Fruit fly (Drosophila melanogaster) whole organism, embryonic: Measurements from ENCODE around the gene CBP.

Source experiments
- Adf1 ChIP-seq: fragments of 200-800 bp; sonication (Bioruptor generic); IDR thresholded peaks from 2 replicates; pipeline ENCODE4 v1.3.6; 2022; ENCODE audit warnings: missing biosample characterization, missing genetic modification characterization
- Antp ChIP-seq: fragments of 200-800 bp; sonication (Bioruptor generic); optimal IDR thresholded peaks from 3 replicates; lab custom pipeline; 2016; ENCODE audit warnings: missing biosample characterization, missing genetic modification characterization
- CG1024 ChIP-seq: fragments of 200-800 bp; sonication (Bioruptor generic); IDR thresholded peaks from 2 replicates; pipeline ENCODE4 v1.3.6; 2022; ENCODE audit warnings: missing biosample characterization, missing genetic modification characterization
- CG10654 ChIP-seq: fragments of 200-800 bp; sonication (Bioruptor generic); optimal IDR thresholded peaks from 2 replicates; lab custom pipeline; 2016; ENCODE audit warnings: missing biosample characterization, missing genetic modification characterization
- CG12071 ChIP-seq: fragments of 200-800 bp; sonication (Bioruptor generic); optimal IDR thresholded peaks from 3 replicates; lab custom pipeline; 2018; ENCODE audit warnings: missing biosample characterization, mild to moderate bottlenecking, missing genetic modification characterization
- CG12299 ChIP-seq: fragments of 200-800 bp; sonication (Bioruptor generic); optimal IDR thresholded peaks from 2 replicates; lab custom pipeline; 2018; ENCODE audit warnings: missing biosample characterization, mild to moderate bottlenecking, missing genetic modification characterization
- CG12659 ChIP-seq: fragments of 200-800 bp; sonication (Bioruptor generic); optimal IDR thresholded peaks from 3 replicates; lab custom pipeline; 2017; ENCODE audit warnings: mild to moderate bottlenecking, missing biosample characterization, missing genetic modification reagents, missing genetic modification characterization
- CG13424 ChIP-seq: fragments of 200-800 bp; sonication (Bioruptor generic); optimal IDR thresholded peaks from 2 replicates; lab custom pipeline; 2019; ENCODE audit warnings: missing biosample characterization, mild to moderate bottlenecking, missing genetic modification characterization, moderate library complexity
- CG13894 ChIP-seq: fragments of 200-800 bp; sonication (Bioruptor generic); optimal IDR thresholded peaks from 3 replicates; lab custom pipeline; 2018; ENCODE audit warnings: missing biosample characterization, mild to moderate bottlenecking, missing genetic modification characterization, moderate library complexity
- CG15269 ChIP-seq: fragments of 200-800 bp; sonication (Bioruptor generic); optimal IDR thresholded peaks from 2 replicates; lab custom pipeline; 2018; ENCODE audit warnings: missing biosample characterization, mild to moderate bottlenecking, missing genetic modification characterization, moderate library complexity
- CG15514 ChIP-seq: fragments of 200-800 bp; sonication (Bioruptor generic); optimal IDR thresholded peaks from 3 replicates; lab custom pipeline; 2017; ENCODE audit warnings: missing biosample characterization, missing genetic modification characterization, mild to moderate bottlenecking, moderate library complexity, missing genetic modification reagents
- CG17361 ChIP-seq: fragments of 200-800 bp; sonication (Bioruptor generic); IDR thresholded peaks from 3 replicates; pipeline ENCODE4 v1.3.6; 2022; ENCODE audit warnings: missing biosample characterization, missing genetic modification characterization
- CG18262 ChIP-seq: fragments of 200-800 bp; optimal IDR thresholded peaks from 3 replicates; lab custom pipeline; 2019; ENCODE audit warnings: missing biosample characterization, mild to moderate bottlenecking, missing genetic modification characterization, moderate library complexity
- CG32772 ChIP-seq: fragments of 200-800 bp; sonication (Bioruptor generic); IDR thresholded peaks from 2 replicates; pipeline ENCODE4 v1.3.6; 2022; ENCODE audit warnings: missing biosample characterization, missing genetic modification characterization
- CG4360 ChIP-seq: fragments of 200-800 bp; sonication (Bioruptor generic); IDR thresholded peaks from 2 replicates; pipeline ENCODE4 v1.3.6; 2022; ENCODE audit warnings: missing biosample characterization, missing genetic modification characterization
- CG4617 ChIP-seq: fragments of 200-800 bp; sonication (Bioruptor generic); optimal IDR thresholded peaks from 3 replicates; lab custom pipeline; 2016; ENCODE audit warnings: missing biosample characterization, missing genetic modification characterization, borderline replicate concordance
- CG6272 ChIP-seq: fragments of 200-800 bp; sonication (Bioruptor generic); IDR thresholded peaks from 2 replicates; pipeline ENCODE4 v1.3.6; 2022; ENCODE audit warnings: missing biosample characterization, missing genetic modification characterization
- CG7963 ChIP-seq: fragments of 200-800 bp; sonication (Bioruptor generic); IDR thresholded peaks from 3 replicates; pipeline ENCODE4 v1.3.6; 2022; ENCODE audit warnings: missing biosample characterization, missing genetic modification characterization; ENCODE audit not compliant: partially characterized antibody
- CG8924 ChIP-seq: fragments of 200-800 bp; optimal IDR thresholded peaks from 3 replicates; lab custom pipeline; 2019; ENCODE audit warnings: missing biosample characterization, mild to moderate bottlenecking, missing genetic modification characterization, moderate library complexity
- CG8944 ChIP-seq: fragments of 200-800 bp; sonication (Bioruptor generic); optimal IDR thresholded peaks from 3 replicates; lab custom pipeline; 2016; ENCODE audit warnings: missing biosample characterization, missing genetic modification characterization
- CG9817 ChIP-seq: fragments of 200-800 bp; sonication (Bioruptor generic); optimal IDR thresholded peaks from 2 replicates; lab custom pipeline; 2018; ENCODE audit warnings: missing biosample characterization, mild to moderate bottlenecking, missing genetic modification characterization, moderate library complexity
- CG9876 ChIP-seq: fragments of 200-800 bp; sonication (Bioruptor generic); optimal IDR thresholded peaks from 2 replicates; lab custom pipeline; 2016; ENCODE audit warnings: missing biosample characterization, missing genetic modification characterization
- CkIIα-i1 ChIP-seq: fragments of 200-800 bp; sonication (Bioruptor generic); IDR thresholded peaks from 2 replicates; pipeline ENCODE4 v1.3.6; 2022; ENCODE audit warnings: missing biosample characterization, missing genetic modification characterization
- D19A ChIP-seq: fragments of 200-800 bp; optimal IDR thresholded peaks from 3 replicates; lab custom pipeline; 2019; ENCODE audit warnings: missing biosample characterization, mild to moderate bottlenecking, missing genetic modification characterization, moderate library complexity
- Elba2 ChIP-seq: fragments of 200-800 bp; sonication (Bioruptor generic); optimal IDR thresholded peaks from 3 replicates; lab custom pipeline; 2016; ENCODE audit warnings: missing biosample characterization, missing genetic modification characterization
- Lpt ChIP-seq: fragments of >200 bp; optimal IDR thresholded peaks from 2 replicates; lab custom pipeline; 2018; ENCODE audit warnings: missing biosample characterization, missing genetic modification characterization
- MESR4 ChIP-seq: fragments of 200-800 bp; sonication (Bioruptor generic); optimal IDR thresholded peaks from 2 replicates; lab custom pipeline; 2018; ENCODE audit warnings: missing biosample characterization, mild to moderate bottlenecking, missing genetic modification characterization, moderate library complexity
- Meics ChIP-seq: fragments of 200-800 bp; sonication (Bioruptor generic); optimal IDR thresholded peaks from 2 replicates; lab custom pipeline; 2017; ENCODE audit warnings: missing biosample characterization, mild to moderate bottlenecking, missing genetic modification characterization
- Nf-YB ChIP-seq: fragments of 200-800 bp; sonication (Bioruptor generic); optimal IDR thresholded peaks from 3 replicates; lab custom pipeline; 2019; ENCODE audit warnings: missing biosample characterization, mild to moderate bottlenecking, missing genetic modification characterization, moderate library complexity
- Opbp ChIP-seq: fragments of 200-800 bp; sonication (Bioruptor generic); IDR thresholded peaks from 3 replicates; pipeline ENCODE4 v1.3.6; 2022; ENCODE audit warnings: missing biosample characterization, missing genetic modification characterization; ENCODE audit not compliant: partially characterized antibody
- Sox102F ChIP-seq: fragments of 200-800 bp; sonication (Bioruptor generic); optimal IDR thresholded peaks from 2 replicates; lab custom pipeline; 2018; ENCODE audit warnings: missing biosample characterization, mild to moderate bottlenecking, missing genetic modification characterization, moderate library complexity
- Sry-β ChIP-seq: fragments of 200-800 bp; sonication (Bioruptor generic); optimal IDR thresholded peaks from 2 replicates; lab custom pipeline; 2018; ENCODE audit warnings: missing biosample characterization, mild to moderate bottlenecking, missing genetic modification characterization, moderate library complexity
- Stat92E ChIP-seq, 3 experiments: fragments of >200 bp in 2 of 3; fragments of 200-800 bp in 1 of 3; sonication (Bioruptor generic) in 1 of 3; optimal IDR thresholded peaks; 2 replicates each; lab custom pipeline; 2017 to 2019; ENCODE audit warnings: missing biosample characterization in 3 of 3, missing genetic modification characterization in 3 of 3, mild to moderate bottlenecking in 1 of 3, moderate library complexity in 1 of 3
- amos ChIP-seq: fragments of 200-800 bp; sonication (Bioruptor generic); IDR thresholded peaks from 2 replicates; pipeline ENCODE4 v1.3.6; 2022; ENCODE audit warnings: missing biosample characterization, missing genetic modification characterization; ENCODE audit not compliant: partially characterized antibody
- ash1 ChIP-seq: fragments of 200-800 bp; sonication (Bioruptor generic); optimal IDR thresholded peaks from 2 replicates; lab custom pipeline; 2018; ENCODE audit warnings: missing biosample characterization, mild to moderate bottlenecking, missing genetic modification characterization
- bab2 ChIP-seq: fragments of 200-800 bp; sonication (Bioruptor generic); optimal IDR thresholded peaks from 2 replicates; lab custom pipeline; 2016; ENCODE audit warnings: missing biosample characterization, missing genetic modification characterization
- cas ChIP-seq: fragments of 200-800 bp; sonication (Bioruptor generic); IDR thresholded peaks from 2 replicates; pipeline ENCODE4 v1.3.6; 2022; ENCODE audit warnings: missing biosample characterization, missing genetic modification characterization
- chinmo ChIP-seq: fragments of 200-800 bp; sonication (Bioruptor generic); IDR thresholded peaks from 4 replicates; pipeline ENCODE4 v1.3.6; 2022; ENCODE audit warnings: missing biosample characterization, missing genetic modification characterization; ENCODE audit not compliant: partially characterized antibody
- fu2 ChIP-seq: fragments of 200-800 bp; sonication (Bioruptor generic); optimal IDR thresholded peaks from 2 replicates; lab custom pipeline; 2016; ENCODE audit warnings: missing biosample characterization, missing genetic modification characterization
- gcm ChIP-seq: fragments of 200-800 bp; sonication (Bioruptor generic); optimal IDR thresholded peaks from 2 replicates; lab custom pipeline; 2019; ENCODE audit warnings: missing biosample characterization, mild to moderate bottlenecking, missing genetic modification characterization, moderate library complexity
- gt ChIP-seq: fragments of 200-800 bp; sonication (Bioruptor generic); IDR thresholded peaks from 2 replicates; pipeline ENCODE4 v1.3.6; 2022; ENCODE audit warnings: missing biosample characterization, missing genetic modification characterization
- inv ChIP-seq: fragments of 200-800 bp; sonication (Bioruptor generic); IDR thresholded peaks from 2 replicates; pipeline ENCODE4 v1.3.6; 2022; ENCODE audit warnings: missing biosample characterization, missing genetic modification characterization; ENCODE audit not compliant: partially characterized antibody
- luna ChIP-seq: fragments of 200-800 bp; sonication (Bioruptor generic); optimal IDR thresholded peaks from 2 replicates; lab custom pipeline; 2016; ENCODE audit warnings: missing biosample characterization, missing genetic modification characterization
- maf-S ChIP-seq: fragments of 200-800 bp; sonication (Bioruptor generic); optimal IDR thresholded peaks from 2 replicates; lab custom pipeline; 2016; ENCODE audit warnings: missing biosample characterization, missing genetic modification characterization
- pzg ChIP-seq: fragments of 200-800 bp; sonication (Bioruptor generic); optimal IDR thresholded peaks from 3 replicates; lab custom pipeline; 2018; ENCODE audit warnings: missing biosample characterization, mild to moderate bottlenecking, missing genetic modification characterization, moderate library complexity
- sim ChIP-seq: fragments of 200-800 bp; sonication (Bioruptor generic); IDR thresholded peaks from 2 replicates; pipeline ENCODE4 v1.3.6; 2022; ENCODE audit warnings: missing biosample characterization, missing genetic modification characterization
- unc-4 ChIP-seq: fragments of 200-800 bp; sonication (Bioruptor generic); IDR thresholded peaks from 2 replicates; pipeline ENCODE4 v1.3.6; 2022; ENCODE audit warnings: missing biosample characterization, missing genetic modification characterization; ENCODE audit not compliant: partially characterized antibody
- yki ChIP-seq: fragments of >200 bp; optimal IDR thresholded peaks from 3 replicates; lab custom pipeline; 2018

The CBP gene

dm6 chrX:7323649-7324511, 13.3 kb upstream of the CBP start, which contains the start of the genes Atg5 and Dok (continued):
- TF ChIP-seq CG32772: 0 out of 2 replicates have a peak, but pooled peaks have one; percentile 16
- no peak for TF ChIP-seq yki (lab: Kevin White, UChicago)
- TF ChIP-seq Meics (GFP tag; lab: Kevin White, UChicago): peak; percentile 2
- TF ChIP-seq CG13894 (tag; lab: Kevin White, UChicago): peak; percentile 5
- TF ChIP-seq bab2 (GFP tag; lab: Kevin White, UChicago): peak; percentile 9
- peak; percentile 44 for TF ChIP-seq CG13424 (tag; lab: Kevin White, UChicago)
- no peak for TF ChIP-seq Lpt (GFP tag; lab: Kevin White, UChicago)
- TF ChIP-seq cas (GFP tag; lab: Robert Waterston, UW): no peak
- TF ChIP-seq maf-S (GFP tag; lab: Kevin White, UChicago): no peak
- peak; percentile 39 for TF ChIP-seq CG12659 (GFP tag; lab: Kevin White, UChicago)
- TF ChIP-seq Nf-YB (GFP tag; lab: Kevin White, UChicago): peak; percentile 25
- TF ChIP-seq fu2 (GFP tag; lab: Kevin White, UChicago): peak; percentile 0
- TF ChIP-seq CG7963 (GFP tag; lab: Robert Waterston, UW): peak; percentile 42; the same call in 2 of the 3 replicates
- TF ChIP-seq Stat92E (GFP tag; optimal IDR thresholded peaks at IDR 0.05; lab: Kevin White, UChicago): no peak
- TF ChIP-seq CG4617 (GFP tag; lab: Kevin White, UChicago): peak; percentile 66
- TF ChIP-seq Elba2: peak; percentile 91
- TF ChIP-seq chinmo: 0 out of 4 replicates have a peak, but pooled peaks have one; percentile 62
- TF ChIP-seq CG12071 (GFP tag; lab: Kevin White, UChicago): no peak
- peak; percentile 79 for TF ChIP-seq amos (GFP tag; lab: Robert Waterston, UW)
- peak; percentile 56; the same call in 1 of the 2 replicates for TF ChIP-seq inv (GFP tag; lab: Robert Waterston, UW)
- TF ChIP-seq D19A (tag; lab: Kevin White, UChicago): no peak
- peak; percentile 27 for TF ChIP-seq CG8944 (GFP tag; lab: Kevin White, UChicago)
- TF ChIP-seq pzg (GFP tag; lab: Kevin White, UChicago): peak; percentile 74
- no peak for TF ChIP-seq CG10654
- TF ChIP-seq CG15514 (GFP tag; lab: Kevin White, UChicago): peak; percentile 43
- TF ChIP-seq MESR4 (GFP tag; lab: Kevin White, UChicago): peak; percentile 83
- TF ChIP-seq CG18262 (tag; lab: Kevin White, UChicago): peak; percentile 18
- TF ChIP-seq Antp (GFP tag; lab: Kevin White, UChicago): peak; percentile 29
- TF ChIP-seq sim: no peak
- no peak for TF ChIP-seq CG9876 (GFP tag; lab: Kevin White, UChicago)
- peak; percentile 36 for TF ChIP-seq Sox102F
- TF ChIP-seq CG4360 (GFP tag; lab: Robert Waterston, UW): peak; percentile 95
- TF ChIP-seq CG8924 (tag; lab: Kevin White, UChicago): peak; percentile 25
- TF ChIP-seq Adf1 (GFP tag; lab: Robert Waterston, UW): no peak
- no peak for TF ChIP-seq luna
- peak; percentile 53 for TF ChIP-seq Sry-β
- peak; percentile 49; the same call in 1 of the 2 replicates for TF ChIP-seq CG6272 (GFP tag; lab: Robert Waterston, UW)
- 0 out of 2 replicates have a peak, but pooled peaks have one; percentile 18 for TF ChIP-seq CG1024 (GFP tag; lab: Robert Waterston, UW)
- TF ChIP-seq Opbp (GFP tag; lab: Robert Waterston, UW): peak; percentile 60
- TF ChIP-seq ash1 (GFP tag; lab: Kevin White, UChicago): no peak
- peak; percentile 62 for TF ChIP-seq unc-4
- TF ChIP-seq CG17361 (GFP tag; lab: Robert Waterston, UW): peak; percentile 64
- TF ChIP-seq CkIIα-i1 (GFP tag; lab: Robert Waterston, UW): no peak
- TF ChIP-seq gcm (GFP tag; lab: Kevin White, UChicago): no peak
- TF ChIP-seq CG15269 (tag; lab: Kevin White, UChicago): peak; percentile 21
- no peak for TF ChIP-seq CG12299 (tag; lab: Kevin White, UChicago)
- peak; percentile 43 for TF ChIP-seq CG9817 (tag; lab: Kevin White, UChicago)
- no peak for TF ChIP-seq gt (GFP tag; lab: Robert Waterston, UW)
